Fruit fly (Drosophila melanogaster): ENCODE data around the gene CG4080.
A peak's percentile ranks its signal among the peaks of the same experiment; 100 is the strongest.

The CG4080 gene

dm6 chr3L:9410754-9411423, 11.9 kb upstream of the CG4080 start, which contains the start of the genes CG4022 and Cpsf5 (continued):
- TF ChIP-seq CG11247 (GFP tag; IDR thresholded peaks at IDR 0.05) (peak; percentile 70), Rfx (GFP tag; IDR thresholded peaks at IDR 0.05) (peak; percentile 88), CG9609 (GFP tag; optimal IDR thresholded peaks at IDR 0.05) (peak; percentile 50), pho (GFP tag; optimal IDR thresholded peaks at IDR 0.05) (peak; percentile 67), CG31441 (GFP tag; IDR thresholded peaks at IDR 0.05) (peak; percentile 79), sug (tag; optimal IDR thresholded peaks at IDR 0.05) (peak; percentile 89), CG9932 (GFP tag; IDR thresholded peaks at IDR 0.05) (peak; percentile 93), p53 (GFP tag; optimal IDR thresholded peaks at IDR 0.05) (no peak), lbe (GFP tag; optimal IDR thresholded peaks at IDR 0.05) (peak; percentile 66), Awh (GFP tag; IDR thresholded peaks at IDR 0.05) (peak; percentile 62; the same call in 1 of the 2 replicates), wor (GFP tag; IDR thresholded peaks at IDR 0.05) (peak; percentile 65), Hey (tag; optimal IDR thresholded peaks at IDR 0.05) (no peak), nerfin-2 (GFP tag; IDR thresholded peaks at IDR 0.05; ENCODE audit: partially characterized antibody) (no peak), HmgD (GFP tag; optimal IDR thresholded peaks at IDR 0.05) (no peak), nmo (GFP tag; optimal IDR thresholded peaks at IDR 0.05) (peak; percentile 91), CG8478 (optimal IDR thresholded peaks at IDR 0.05) (no peak), caup (GFP tag; optimal IDR thresholded peaks at IDR 0.05; ENCODE audit: severe bottlenecking) (peak; percentile 79), D19B (GFP tag; optimal IDR thresholded peaks at IDR 0.05) (peak; percentile 45), CG3407 (GFP tag; optimal IDR thresholded peaks at IDR 0.05) (peak; percentile 68), CG2202 (tag; optimal IDR thresholded peaks at IDR 0.05) (peak; percentile 69), CG10267 (tag; optimal IDR thresholded peaks at IDR 0.05) (peak; percentile 81), CG11093 (GFP tag; IDR thresholded peaks at IDR 0.05) (peak; percentile 76; the same call in 2 of the 3 replicates), Fer1 (GFP tag; optimal IDR thresholded peaks at IDR 0.05) (peak; percentile 82), CG1603 (tag; optimal IDR thresholded peaks at IDR 0.05) (peak; percentile 64), CG7928 (GFP tag; optimal IDR thresholded peaks at IDR 0.05) (peak; percentile 98), CG14667 (GFP tag; IDR thresholded peaks at IDR 0.05) (peak; percentile 68), Oaz (GFP tag; IDR thresholded peaks at IDR 0.05) (peak; percentile 80), prd (optimal IDR thresholded peaks at IDR 0.05) (no peak), prd (GFP tag; IDR thresholded peaks at IDR 0.05) (peak; percentile 84), tna (GFP tag; IDR thresholded peaks at IDR 0.05; ENCODE audit: partially characterized antibody) (no peak), Sry-β (GFP tag; optimal IDR thresholded peaks at IDR 0.05) (peak; percentile 42), cato (GFP tag; optimal IDR thresholded peaks at IDR 0.05; ENCODE audit: borderline replicate concordance) (peak; percentile 54), gem (tag; optimal IDR thresholded peaks at IDR 0.05) (peak; percentile 93), sd (tag; optimal IDR thresholded peaks at IDR 0.05) (peak; percentile 47), CG11560 (tag; IDR thresholded peaks at IDR 0.05) (0 out of 3 replicates have a peak, but pooled peaks have one; percentile 20), CG8089 (GFP tag; optimal IDR thresholded peaks at IDR 0.05) (peak; percentile 20), zfh1 (GFP tag; IDR thresholded peaks at IDR 0.05) (peak; percentile 83), Mad (GFP tag; optimal IDR thresholded peaks at IDR 0.05) (peak; percentile 85), Hsf (GFP tag; optimal IDR thresholded peaks at IDR 0.05) (peak; percentile 85), CG7357 (GFP tag; IDR thresholded peaks at IDR 0.05) (0 out of 3 replicates have a peak, but pooled peaks have one; percentile 55), CG17568 (GFP tag; optimal IDR thresholded peaks at IDR 0.05) (peak; percentile 63), CG42726 (GFP tag; IDR thresholded peaks at IDR 0.05; ENCODE audit: partially characterized antibody) (no peak), GATAe (GFP tag; conservative IDR thresholded peaks at IDR 0.05) (no peak), CG15011 (GFP tag; optimal IDR thresholded peaks at IDR 0.05) (peak; percentile 29), Ada2b (GFP tag; IDR thresholded peaks at IDR 0.05) (peak; percentile 78), Lhr (GFP tag; optimal IDR thresholded peaks at IDR 0.05) (peak; percentile 80), chif (GFP tag; optimal IDR thresholded peaks at IDR 0.05) (peak; percentile 63 to 70), CG8281 (tag; optimal IDR thresholded peaks at IDR 0.05) (peak; percentile 36), al (GFP tag; IDR thresholded peaks at IDR 0.05) (peak; percentile 79), Nf-YB (GFP tag; optimal IDR thresholded peaks at IDR 0.05) (peak; percentile 70)

Measured in whole organism, embryonic.